Worm (Caenorhabditis elegans): ENCODE measurements around the gene acr-17.

ce11 chrV:2585727-2586126 is 22.7 kb upstream of the acr-17 start, which contains the start of gene C29G2.6:
- TF ChIP-seq tbx-2 (tag; optimal IDR thresholded peaks at IDR 0.05) (no peak), lin-11 (tag; optimal IDR thresholded peaks at IDR 0.05) (no peak), sox-4 (tag; optimal IDR thresholded peaks at IDR 0.05) (no peak), dve-1 (tag; optimal IDR thresholded peaks at IDR 0.05) (no peak), pax-1 (tag; optimal IDR thresholded peaks at IDR 0.05) (no peak), ama-1 (optimal IDR thresholded peaks at IDR 0.05) (no peak), lim-6 (tag; optimal IDR thresholded peaks at IDR 0.05) (no peak), ceh-30 (tag; optimal IDR thresholded peaks at IDR 0.05) (no peak), hlh-8 (tag; optimal IDR thresholded peaks at IDR 0.05) (no peak), K02D7.2 (tag; optimal IDR thresholded peaks at IDR 0.05) (no peak), ceh-18 (tag; optimal IDR thresholded peaks at IDR 0.05) (no peak)

Measured in whole organism, late embryonic.